Worm (Caenorhabditis elegans) whole organism, L2 larva: ENCODE results near the gene mop-25.1.

Experiments used
- C34F6.9 ChIP-seq: fragments of 150-350 bp; optimal IDR thresholded peaks from 2 replicates; lab custom pipeline; 2014; ENCODE audit warnings: missing biosample characterization, missing genetic modification characterization
- F13H6.1 ChIP-seq: sonication (generic microtip); optimal IDR thresholded peaks from 2 replicates; lab custom pipeline; 2016; ENCODE audit warnings: missing genetic modification characterization, missing compliant biosample characterization
- R02D3.7 ChIP-seq: fragments of 150-350 bp; optimal IDR thresholded peaks from 2 replicates; lab custom pipeline; 2014; ENCODE audit warnings: missing biosample characterization, missing genetic modification characterization
- Y55F3AM.14 ChIP-seq: fragments of 200-800 bp; sonication (Bioruptor generic); optimal IDR thresholded peaks from 2 replicates; lab custom pipeline; 2018; ENCODE audit warnings: mild to moderate bottlenecking, missing genetic modification characterization, missing compliant biosample characterization
- ZK546.5 ChIP-seq: sonication (generic microtip); optimal IDR thresholded peaks from 2 replicates; lab custom pipeline; 2017; ENCODE audit warnings: missing biosample characterization, missing genetic modification characterization
- alr-1 ChIP-seq: fragments of 150-350 bp; optimal IDR thresholded peaks from 2 replicates; lab custom pipeline; 2014; ENCODE audit warnings: missing biosample characterization, missing genetic modification characterization
- ama-1 ChIP-seq: fragments of 150-350 bp; optimal IDR thresholded peaks from 2 replicates; lab custom pipeline; 2018; ENCODE audit warnings: inconsistent platforms
- blmp-1 ChIP-seq: sonication (generic microtip); optimal IDR thresholded peaks from 2 replicates; lab custom pipeline; 2017; ENCODE audit warnings: missing genetic modification characterization, mild to moderate bottlenecking, missing compliant biosample characterization, antibody characterized with exemption, moderate library complexity; ENCODE audit not compliant: insufficient read depth
- ceh-16 ChIP-seq: fragments of 150-350 bp; optimal IDR thresholded peaks from 2 replicates; lab custom pipeline; 2014; ENCODE audit warnings: missing biosample characterization, missing genetic modification characterization
- ceh-82 ChIP-seq: fragments of 150-350 bp; optimal IDR thresholded peaks from 2 replicates; lab custom pipeline; 2014; ENCODE audit warnings: missing biosample characterization, missing genetic modification characterization
- crh-2 ChIP-seq: sonication (generic microtip); optimal IDR thresholded peaks from 2 replicates; lab custom pipeline; 2017; ENCODE audit warnings: missing biosample characterization, missing genetic modification characterization
- egl-27 ChIP-seq: sonication (generic microtip); optimal IDR thresholded peaks from 3 replicates; lab custom pipeline; 2017; ENCODE audit warnings: missing biosample characterization, missing genetic modification reagents, missing genetic modification characterization
- elt-3 ChIP-seq: sonication (generic microtip); optimal IDR thresholded peaks from 2 replicates; lab custom pipeline; 2017; ENCODE audit warnings: missing biosample characterization, missing genetic modification characterization
- fos-1 ChIP-seq: fragments of 150-350 bp; optimal IDR thresholded peaks from 2 replicates; lab custom pipeline; 2014; ENCODE audit warnings: missing biosample characterization, missing genetic modification characterization
- gmeb-1 ChIP-seq: fragments of 150-350 bp; optimal IDR thresholded peaks from 2 replicates; lab custom pipeline; 2014; ENCODE audit warnings: missing biosample characterization, missing genetic modification characterization
- lin-11 ChIP-seq: fragments of 150-350 bp; sonication (generic microtip); optimal IDR thresholded peaks from 2 replicates; lab custom pipeline; 2014; ENCODE audit warnings: missing biosample characterization, missing genetic modification characterization, inconsistent platforms, mixed read lengths
- lin-13 ChIP-seq: fragments of 150-350 bp; optimal IDR thresholded peaks from 2 replicates; lab custom pipeline; 2014; ENCODE audit warnings: missing biosample characterization, missing genetic modification reagents, missing genetic modification characterization
- lin-39 ChIP-seq: fragments of 150-350 bp; optimal IDR thresholded peaks from 2 replicates; lab custom pipeline; 2014; ENCODE audit warnings: missing biosample characterization, missing genetic modification reagents, missing genetic modification characterization
- lsy-2 ChIP-seq, 2 experiments: fragments of 150-350 bp in 1 of 2; sonication (generic microtip) in 1 of 2; optimal IDR thresholded peaks; 2 replicates each; lab custom pipeline; 2014 to 2017; ENCODE audit warnings: missing biosample characterization in 2 of 2, missing genetic modification characterization in 2 of 2
- mab-5 ChIP-seq: fragments of 150-350 bp; optimal IDR thresholded peaks from 2 replicates; lab custom pipeline; 2014; ENCODE audit warnings: missing biosample characterization, missing genetic modification characterization
- mbf-1 ChIP-seq: sonication (generic microtip); optimal IDR thresholded peaks from 2 replicates; lab custom pipeline; 2017; ENCODE audit warnings: missing biosample characterization, missing genetic modification characterization
- mdl-1 ChIP-seq, 2 experiments: fragments of 150-350 bp in 1 of 2; sonication (generic microtip) in 1 of 2; optimal IDR thresholded peaks; 2 replicates each; lab custom pipeline; 2017; ENCODE audit warnings: missing biosample characterization in 2 of 2, missing genetic modification characterization in 2 of 2
- nhr-10 ChIP-seq: sonication (generic microtip); optimal IDR thresholded peaks from 2 replicates; lab custom pipeline; 2017; ENCODE audit warnings: missing biosample characterization, missing genetic modification characterization
- nhr-12 ChIP-seq: fragments of 150-350 bp; optimal IDR thresholded peaks from 2 replicates; lab custom pipeline; 2014; ENCODE audit warnings: missing biosample characterization, missing genetic modification characterization
- nhr-129 ChIP-seq: fragments of 150-350 bp; optimal IDR thresholded peaks from 2 replicates; lab custom pipeline; 2014; ENCODE audit warnings: missing biosample characterization, missing genetic modification characterization
- nhr-23 ChIP-seq: fragments of 150-350 bp; optimal IDR thresholded peaks from 2 replicates; lab custom pipeline; 2014; ENCODE audit warnings: missing biosample characterization, missing genetic modification reagents, missing genetic modification characterization
- nhr-237 ChIP-seq: fragments of 150-350 bp; optimal IDR thresholded peaks from 2 replicates; lab custom pipeline; 2014; ENCODE audit warnings: missing biosample characterization, missing genetic modification characterization
- nhr-25 ChIP-seq: fragments of 150-350 bp; sonication (generic microtip); optimal IDR thresholded peaks from 3 replicates; lab custom pipeline; 2014; ENCODE audit warnings: missing biosample characterization, missing genetic modification characterization
- nhr-77 ChIP-seq: fragments of 150-350 bp; optimal IDR thresholded peaks from 2 replicates; lab custom pipeline; 2014; ENCODE audit warnings: missing biosample characterization, missing genetic modification characterization
- sem-4 ChIP-seq: fragments of 150-350 bp; optimal IDR thresholded peaks from 2 replicates; lab custom pipeline; 2014; ENCODE audit warnings: missing biosample characterization, missing genetic modification reagents, missing genetic modification characterization
- skn-1 ChIP-seq: sonication (generic microtip); optimal IDR thresholded peaks from 2 replicates; lab custom pipeline; 2017; ENCODE audit warnings: missing biosample characterization, missing genetic modification characterization
- sma-3 ChIP-seq: sonication (generic microtip); optimal IDR thresholded peaks from 2 replicates; lab custom pipeline; 2016; ENCODE audit warnings: missing genetic modification reagents, missing genetic modification characterization, missing compliant biosample characterization
- sma-9 ChIP-seq, 2 experiments: fragments of 150-350 bp in 1 of 2; sonication (generic microtip) in 1 of 2; optimal IDR thresholded peaks; 2 replicates each; lab custom pipeline; 2014 to 2016; ENCODE audit warnings: missing genetic modification characterization in 2 of 2, mild to moderate bottlenecking in 1 of 2, missing biosample characterization in 1 of 2, missing compliant biosample characterization in 1 of 2, missing genetic modification reagents in 1 of 2, moderate library complexity in 1 of 2
- snpc-4 ChIP-seq: fragments of 150-350 bp; optimal IDR thresholded peaks from 2 replicates; lab custom pipeline; 2014; ENCODE audit warnings: missing biosample characterization, missing genetic modification characterization
- unc-39 ChIP-seq: fragments of 150-350 bp; optimal IDR thresholded peaks from 2 replicates; lab custom pipeline; 2014; ENCODE audit warnings: missing biosample characterization, missing genetic modification characterization
- unc-55 ChIP-seq: fragments of 150-350 bp; sonication (generic microtip); optimal IDR thresholded peaks from 3 replicates; lab custom pipeline; 2014; ENCODE audit warnings: missing biosample characterization, missing genetic modification reagents, missing genetic modification characterization
- unc-62 ChIP-seq: fragments of 150-350 bp; optimal IDR thresholded peaks from 2 replicates; lab custom pipeline; 2014; ENCODE audit warnings: missing biosample characterization, missing genetic modification reagents, missing genetic modification characterization
- zag-1 ChIP-seq: fragments of 150-350 bp; optimal IDR thresholded peaks from 2 replicates; lab custom pipeline; 2014; ENCODE audit warnings: missing biosample characterization, missing genetic modification characterization
- ztf-1 ChIP-seq: fragments of 200-800 bp; sonication (Bioruptor generic); conservative IDR thresholded peaks from 2 replicates; pipeline ENCODE4 v1.3.6; 2022; ENCODE audit warnings: missing genetic modification characterization, missing compliant biosample characterization
- ztf-11 ChIP-seq: sonication (generic microtip); optimal IDR thresholded peaks from 2 replicates; lab custom pipeline; 2017; ENCODE audit warnings: missing biosample characterization, missing genetic modification characterization
- ztf-4 ChIP-seq: fragments of 150-350 bp; optimal IDR thresholded peaks from 2 replicates; lab custom pipeline; 2014; ENCODE audit warnings: missing biosample characterization, missing genetic modification characterization

mop-25.1 gene

DNA sequence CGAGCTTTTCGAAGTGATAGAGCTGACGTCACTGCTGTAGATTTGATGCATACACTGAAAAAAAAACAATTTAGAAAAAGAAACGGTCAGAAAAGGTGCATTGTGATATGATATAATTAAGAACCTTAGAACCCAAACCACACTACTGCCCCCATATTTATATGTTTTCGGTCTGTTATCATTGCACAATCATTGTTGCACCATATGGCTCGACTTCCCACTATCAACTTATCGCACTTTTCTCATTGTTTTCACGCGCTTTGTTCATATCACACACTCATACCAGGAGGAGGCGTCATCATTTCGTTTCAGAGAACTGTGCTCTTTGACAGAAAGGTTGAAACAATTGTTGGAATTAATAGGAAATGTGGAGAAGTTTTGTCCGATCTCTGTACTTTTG, 3.1 kb upstream of the mop-25.1 start:
- TF ChIP-seq fos-1 (tag; lab: Kevin White, UChicago) (peak; percentile 98), lin-39 (tag; lab: Kevin White, UChicago) (no peak), crh-2 (tag; lab: Kevin White, UChicago) (peak; percentile 82), unc-39 (tag; lab: Kevin White, UChicago) (no peak), nhr-129 (peak; percentile 99), gmeb-1 (tag; lab: Kevin White, UChicago) (peak; percentile 51), ztf-11 (tag; lab: Kevin White, UChicago) (no peak), sma-9 (GFP tag; optimal IDR thresholded peaks at IDR 0.05; lab: Kevin White, UChicago) (peak; percentile 63), sma-9 (tag; optimal IDR thresholded peaks at IDR 0.05; lab: Kevin White, UChicago) (no peak), ama-1 (lab: Kevin White, UChicago) (no peak), egl-27 (no peak), nhr-12 (tag; lab: Kevin White, UChicago) (no peak), F13H6.1 (tag; lab: Kevin White, UChicago) (peak; percentile 35), sma-3 (GFP tag; lab: Kevin White, UChicago) (peak; percentile 15), skn-1 (tag; lab: Kevin White, UChicago) (peak; percentile 77)

DNA sequence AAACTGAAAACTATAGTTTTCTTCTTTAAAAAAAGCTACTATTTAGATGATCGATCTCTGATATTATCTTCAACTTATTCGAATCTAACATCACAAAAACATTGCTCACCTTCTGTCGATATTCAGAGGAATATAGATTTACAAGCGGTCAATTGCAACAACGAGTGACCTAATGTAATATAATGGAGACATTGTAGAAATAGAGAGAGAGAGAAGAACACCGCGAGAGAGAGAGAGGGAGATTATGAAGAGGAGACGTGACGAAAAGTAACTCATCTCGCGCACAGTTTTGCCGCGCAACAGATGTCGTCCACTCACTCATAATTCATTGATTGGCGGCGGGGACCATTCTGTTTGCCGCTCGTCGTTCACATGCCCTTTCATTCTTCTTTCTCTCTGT, 1.6 kb upstream of the mop-25.1 start:
- TF ChIP-seq ceh-16 (tag; lab: Kevin White, UChicago) (no peak), unc-39 (tag; lab: Kevin White, UChicago) (no peak), lsy-2 (tag; optimal IDR thresholded peaks at IDR 0.05; lab: Kevin White, UChicago) (no peak), unc-55 (GFP tag; lab: Kevin White, UChicago) (no peak), sma-3 (GFP tag; lab: Kevin White, UChicago) (no peak), ZK546.5 (tag; lab: Kevin White, UChicago) (no peak), gmeb-1 (tag; lab: Kevin White, UChicago) (no peak), skn-1 (tag; lab: Kevin White, UChicago) (no peak), fos-1 (tag; lab: Kevin White, UChicago) (no peak), lin-11 (tag; lab: Kevin White, UChicago) (no peak), ztf-11 (tag; lab: Kevin White, UChicago) (no peak), nhr-77 (tag; lab: Kevin White, UChicago) (no peak)

DNA sequence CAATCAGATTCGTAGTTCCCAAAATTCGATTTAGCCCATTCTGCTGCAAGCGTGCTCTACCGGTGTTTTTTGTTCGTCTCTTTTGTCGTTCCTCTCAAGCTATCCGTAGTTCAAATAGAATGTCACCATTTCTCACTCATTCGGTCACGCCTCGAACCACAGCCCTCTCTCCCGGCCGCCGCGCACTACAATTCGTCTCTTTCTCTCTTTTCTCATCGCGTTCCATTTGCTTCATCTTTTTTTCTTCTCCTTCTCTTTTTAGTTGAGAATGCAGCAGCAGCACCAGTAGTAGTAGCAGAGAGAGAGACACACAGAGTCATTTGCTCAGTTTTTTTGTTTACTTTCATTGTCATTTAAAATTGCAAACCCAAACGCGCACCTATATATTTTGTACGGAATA, 4.1 kb downstream of the mop-25.1 start, which contains the start of gene hrg-1:
Gene hrg-1 (minus strand): TSS at position 109 of the 400 bp plus-strand sequence.
- TF ChIP-seq unc-55 (GFP tag; lab: Kevin White, UChicago) (peak; percentile 69), alr-1 (tag; lab: Kevin White, UChicago) (no peak), R02D3.7 (tag; lab: Kevin White, UChicago) (no peak), ztf-4 (tag; lab: Kevin White, UChicago) (peak; percentile 73), egl-27 (peak; percentile 59), lin-39 (tag; lab: Kevin White, UChicago) (no peak), F13H6.1 (tag; lab: Kevin White, UChicago) (peak; percentile 91), nhr-12 (tag; lab: Kevin White, UChicago) (no peak), elt-3 (tag; lab: Kevin White, UChicago) (no peak), blmp-1 (tag; lab: Kevin White, UChicago) (peak; percentile 21), ztf-1 (GFP tag; lab: Robert Waterston, UW) (no peak), nhr-129 (peak; percentile 60), sem-4 (peak; percentile 81), ZK546.5 (tag; lab: Kevin White, UChicago) (no peak), lin-11 (tag; lab: Kevin White, UChicago) (peak; percentile 69), fos-1 (tag; lab: Kevin White, UChicago) (peak; percentile 80), skn-1 (tag; lab: Kevin White, UChicago) (no peak), mbf-1 (no peak), crh-2 (tag; lab: Kevin White, UChicago) (peak; percentile 62), sma-9 (GFP tag; optimal IDR thresholded peaks at IDR 0.05; lab: Kevin White, UChicago) (peak; percentile 70), sma-9 (tag; optimal IDR thresholded peaks at IDR 0.05; lab: Kevin White, UChicago) (no peak), gmeb-1 (tag; lab: Kevin White, UChicago) (no peak), sma-3 (GFP tag; lab: Kevin White, UChicago) (peak; percentile 39), nhr-25 (tag; lab: Kevin White, UChicago) (peak; percentile 9), Y55F3AM.14 (GFP tag; lab: Kevin White, UChicago) (peak; percentile 25), ama-1 (lab: Kevin White, UChicago) (peak; percentile 19), nhr-237 (tag; lab: Kevin White, UChicago) (no peak), mdl-1 (tag; optimal IDR thresholded peaks at IDR 0.05; lab: Kevin White, UChicago) (peak; percentile 31 to 53), nhr-77 (tag; lab: Kevin White, UChicago) (no peak), zag-1 (tag; lab: Kevin White, UChicago) (peak; percentile 56), unc-62 (GFP tag; lab: Kevin White, UChicago) (no peak), ceh-82 (tag; lab: Kevin White, UChicago) (no peak), C34F6.9 (tag; lab: Kevin White, UChicago) (peak; percentile 81), snpc-4 (tag; lab: Kevin White, UChicago) (no peak), lsy-2 (tag; optimal IDR thresholded peaks at IDR 0.05; lab: Kevin White, UChicago) (peak in 1 of 2 experiments; percentile 69), unc-39 (tag; lab: Kevin White, UChicago) (no peak), nhr-10 (no peak), lin-13 (GFP tag; lab: Kevin White, UChicago) (peak; percentile 51), nhr-23 (tag; lab: Kevin White, UChicago) (no peak), ceh-16 (tag; lab: Kevin White, UChicago) (no peak), mab-5 (tag; lab: Kevin White, UChicago) (peak; percentile 34), ztf-11 (tag; lab: Kevin White, UChicago) (no peak)
- TF ChIP-seq, all 48 proteins: peak for 21
